Worm (Caenorhabditis elegans) whole organism, young adult: ENCODE measurements around the gene clec-63.

ENCODE experiments used
- B0035.1 ChIP-seq: sonication (generic microtip); optimal IDR thresholded peaks from 2 replicates; lab custom pipeline; 2016; ENCODE audit warnings: missing genetic modification characterization, mild to moderate bottlenecking, missing compliant biosample characterization, missing genotype, missing genetic modification reagents
- B0261.1 ChIP-seq: sonication (generic microtip); optimal IDR thresholded peaks from 2 replicates; lab custom pipeline; 2016; ENCODE audit warnings: mild to moderate bottlenecking, missing genetic modification characterization, moderate library complexity, missing compliant biosample characterization
- B0336.3 ChIP-seq: fragments of 200-800 bp; sonication (Bioruptor generic); IDR thresholded peaks from 2 replicates; pipeline ENCODE4 v1.3.6; 2022; ENCODE audit warnings: missing genetic modification characterization, missing compliant biosample characterization
- F10E7.11 ChIP-seq: sonication (generic microtip); optimal IDR thresholded peaks from 2 replicates; lab custom pipeline; 2017; ENCODE audit warnings: mild to moderate bottlenecking, missing genetic modification characterization, moderate library complexity, missing compliant biosample characterization
- F23B12.7 ChIP-seq: sonication (generic microtip); optimal IDR thresholded peaks from 2 replicates; lab custom pipeline; 2017; ENCODE audit warnings: missing genetic modification characterization, mild to moderate bottlenecking, missing compliant biosample characterization, antibody characterized with exemption, moderate library complexity; ENCODE audit not compliant: insufficient read depth
- F33H1.4 ChIP-seq: fragments of 200-800 bp; sonication (Bioruptor generic); IDR thresholded peaks from 2 replicates; pipeline ENCODE4 v1.3.6; 2022; ENCODE audit warnings: missing genetic modification reagents, missing genetic modification characterization, missing compliant biosample characterization
- F52B5.7 ChIP-seq: sonication (generic microtip); optimal IDR thresholded peaks from 2 replicates; lab custom pipeline; 2016; ENCODE audit warnings: mild to moderate bottlenecking, missing genetic modification characterization, missing compliant biosample characterization
- K12H6.12 ChIP-seq: fragments of 200-800 bp; sonication (Bioruptor generic); optimal IDR thresholded peaks from 2 replicates; lab custom pipeline; 2018; ENCODE audit warnings: mild to moderate bottlenecking, missing genetic modification characterization, missing compliant biosample characterization
- T07F8.4 ChIP-seq: sonication (generic microtip); optimal IDR thresholded peaks from 2 replicates; lab custom pipeline; 2016; ENCODE audit warnings: mild to moderate bottlenecking, missing genetic modification characterization, moderate library complexity, missing compliant biosample characterization
- Y67H2A.10 ChIP-seq: fragments of 200-800 bp; sonication (Bioruptor generic); conservative IDR thresholded peaks from 2 replicates; pipeline ENCODE4 v1.3.6; 2022; ENCODE audit warnings: missing genetic modification reagents, missing genetic modification characterization, missing compliant biosample characterization
- ama-1 ChIP-seq, 3 experiments: fragments of 150-350 bp in 1 of 3; sonication (generic microtip) in 2 of 3; optimal IDR thresholded peaks; 2 replicates each; lab custom pipeline; 2014 to 2018; ENCODE audit warnings: missing biosample characterization in 2 of 3, missing genetic modification characterization in 2 of 3, missing genetic modification reagents in 2 of 3
- atf-7 ChIP-seq: sonication (generic microtip); optimal IDR thresholded peaks from 2 replicates; lab custom pipeline; 2017; ENCODE audit warnings: mild to moderate bottlenecking, missing genetic modification characterization, missing compliant biosample characterization
- athp-1 ChIP-seq: sonication (generic microtip); optimal IDR thresholded peaks from 2 replicates; lab custom pipeline; 2017; ENCODE audit warnings: mild to moderate bottlenecking, missing genetic modification characterization, missing compliant biosample characterization
- attf-6 ChIP-seq: fragments of 200-800 bp; sonication (Bioruptor generic); IDR thresholded peaks from 2 replicates; pipeline ENCODE4 v1.3.6; 2022; ENCODE audit warnings: missing genetic modification reagents, missing genetic modification characterization, missing compliant biosample characterization
- bed-1 ChIP-seq: fragments of 200-800 bp; sonication (Bioruptor generic); IDR thresholded peaks from 2 replicates; pipeline ENCODE4 v1.3.6; 2022; ENCODE audit warnings: missing genetic modification reagents, missing genetic modification characterization, missing compliant biosample characterization
- ceh-100 ChIP-seq: fragments of 200-800 bp; sonication (Bioruptor generic); IDR thresholded peaks from 2 replicates; pipeline ENCODE4 v1.3.6; 2022; ENCODE audit warnings: missing genetic modification reagents, missing genetic modification characterization, missing compliant biosample characterization
- ceh-40 ChIP-seq: fragments of 200-800 bp; sonication (Bioruptor generic); IDR thresholded peaks from 2 replicates; pipeline ENCODE4 v1.3.6; 2022; ENCODE audit warnings: missing genetic modification characterization, missing compliant biosample characterization
- dox-1 ChIP-seq: fragments of 200-800 bp; sonication (Bioruptor generic); IDR thresholded peaks from 2 replicates; pipeline ENCODE4 v1.3.6; 2022; ENCODE audit warnings: missing genetic modification reagents, missing genetic modification characterization, missing compliant biosample characterization
- dpff-1 ChIP-seq: sonication (generic microtip); optimal IDR thresholded peaks from 2 replicates; lab custom pipeline; 2017; ENCODE audit warnings: mild to moderate bottlenecking, missing genetic modification characterization, missing compliant biosample characterization
- egrh-3 ChIP-seq: fragments of 200-800 bp; sonication (Bioruptor generic); IDR thresholded peaks from 2 replicates; pipeline ENCODE4 v1.3.6; 2022; ENCODE audit warnings: missing genetic modification reagents, missing genetic modification characterization, missing compliant biosample characterization
- ekl-4 ChIP-seq: fragments of 200-800 bp; sonication (Bioruptor generic); IDR thresholded peaks from 2 replicates; pipeline ENCODE4 v1.3.6; 2022; ENCODE audit warnings: missing genetic modification reagents, missing genetic modification characterization, missing compliant biosample characterization
- gei-17 ChIP-seq: fragments of 200-800 bp; sonication (Bioruptor generic); optimal IDR thresholded peaks from 2 replicates; lab custom pipeline; 2018; ENCODE audit warnings: mild to moderate bottlenecking, missing genetic modification characterization, missing compliant biosample characterization
- hlh-26 ChIP-seq: fragments of 200-800 bp; sonication (Bioruptor generic); conservative IDR thresholded peaks from 2 replicates; pipeline ENCODE4 v1.3.6; 2022; ENCODE audit warnings: missing genetic modification reagents, missing genetic modification characterization, missing compliant biosample characterization
- hmg-1.2 ChIP-seq: fragments of 200-800 bp; sonication (Bioruptor generic); IDR thresholded peaks from 2 replicates; pipeline ENCODE4 v1.3.6; 2022; ENCODE audit warnings: missing genetic modification reagents, missing genetic modification characterization, missing compliant biosample characterization
- hmg-20 ChIP-seq: fragments of 200-800 bp; sonication (Bioruptor generic); IDR thresholded peaks from 2 replicates; pipeline ENCODE4 v1.3.6; 2022; ENCODE audit warnings: missing genetic modification reagents, missing genetic modification characterization, missing compliant biosample characterization
- lag-1 ChIP-seq: fragments of 200-800 bp; sonication (Bioruptor generic); IDR thresholded peaks from 2 replicates; pipeline ENCODE4 v1.3.6; 2022; ENCODE audit warnings: missing genetic modification reagents, missing genetic modification characterization, missing compliant biosample characterization
- let-526 ChIP-seq: fragments of 200-800 bp; sonication (Bioruptor generic); IDR thresholded peaks from 2 replicates; pipeline ENCODE4 v1.3.6; 2022; ENCODE audit warnings: missing genetic modification reagents, missing genetic modification characterization, missing compliant biosample characterization
- lin-35 ChIP-seq, 3 experiments: fragments of 150-350 bp in 2 of 3; sonication (generic microtip) in 1 of 3; optimal IDR thresholded peaks; 2 replicates each; lab custom pipeline; 2014 to 2018; ENCODE audit warnings: missing biosample characterization in 3 of 3, missing genetic modification characterization in 3 of 3, missing genetic modification reagents in 3 of 3
- madf-10 ChIP-seq: sonication (generic microtip); optimal IDR thresholded peaks from 2 replicates; lab custom pipeline; 2016; ENCODE audit warnings: mild to moderate bottlenecking, missing genetic modification characterization, missing compliant biosample characterization
- nfya-1 ChIP-seq: sonication (generic microtip); optimal IDR thresholded peaks from 2 replicates; lab custom pipeline; 2017; ENCODE audit warnings: antibody characterized with exemption, missing compliant biosample characterization, missing genetic modification characterization, borderline replicate concordance; ENCODE audit not compliant: insufficient read depth
- nfya-2 ChIP-seq: fragments of 200-800 bp; sonication (Bioruptor generic); IDR thresholded peaks from 2 replicates; pipeline ENCODE4 v1.3.6; 2022; ENCODE audit warnings: missing genetic modification reagents, missing genetic modification characterization, missing compliant biosample characterization
- nfyb-1 ChIP-seq: fragments of 200-800 bp; sonication (Bioruptor generic); IDR thresholded peaks from 2 replicates; pipeline ENCODE4 v1.3.6; 2022; ENCODE audit warnings: missing genetic modification reagents, missing genetic modification characterization, missing compliant biosample characterization
- nhr-27 ChIP-seq: fragments of 200-800 bp; sonication (Bioruptor generic); optimal IDR thresholded peaks from 2 replicates; lab custom pipeline; 2018; ENCODE audit warnings: mild to moderate bottlenecking, missing genetic modification characterization, moderate library complexity, missing compliant biosample characterization
- pha-4 ChIP-seq: fragments of 150-350 bp; sonication (generic microtip); optimal IDR thresholded peaks from 2 replicates; lab custom pipeline; 2014; ENCODE audit warnings: missing biosample characterization, missing genetic modification reagents, missing genetic modification characterization
- rcor-1 ChIP-seq: fragments of 200-800 bp; sonication (Bioruptor generic); IDR thresholded peaks from 2 replicates; pipeline ENCODE4 v1.3.6; 2022; ENCODE audit warnings: missing genetic modification reagents, missing genetic modification characterization, missing compliant biosample characterization
- rec-8 ChIP-seq, 2 experiments: sonication (generic microtip); optimal IDR thresholded peaks; 2 replicates each; lab custom pipeline; 2016; ENCODE audit warnings: mild to moderate bottlenecking in 2 of 2, missing genetic modification characterization in 2 of 2, missing genetic modification reagents in 2 of 2, missing genotype in 2 of 2, missing biosample characterization in 1 of 2, missing compliant biosample characterization in 1 of 2, moderate library complexity in 1 of 2
- repo-1 ChIP-seq: sonication (generic microtip); optimal IDR thresholded peaks from 2 replicates; lab custom pipeline; 2017; ENCODE audit warnings: mild to moderate bottlenecking, missing genetic modification characterization, missing compliant biosample characterization
- sea-2 ChIP-seq: fragments of 200-800 bp; sonication (Bioruptor generic); IDR thresholded peaks from 2 replicates; pipeline ENCODE4 v1.3.6; 2022; ENCODE audit warnings: missing genetic modification characterization, missing compliant biosample characterization
- snpc-4 ChIP-seq, 5 experiments: fragments of 150-350 bp in 1 of 5; sonication (generic microtip) in 4 of 5; optimal IDR thresholded peaks; 2 replicates each; lab custom pipeline; 2014 to 2018; ENCODE audit warnings: missing genetic modification characterization in 5 of 5, missing biosample characterization in 3 of 5, antibody characterized with exemption in 2 of 5, mild to moderate bottlenecking in 2 of 5, missing compliant biosample characterization in 2 of 5, missing genotype in 2 of 5, moderate library complexity in 2 of 5, missing genetic modification reagents in 1 of 5
- somi-1 ChIP-seq: fragments of 200-800 bp; sonication (Bioruptor generic); optimal IDR thresholded peaks from 2 replicates; lab custom pipeline; 2018; ENCODE audit warnings: mild to moderate bottlenecking, missing genetic modification characterization, missing compliant biosample characterization
- tbx-9 ChIP-seq: sonication (generic microtip); optimal IDR thresholded peaks from 2 replicates; lab custom pipeline; 2016; ENCODE audit warnings: borderline replicate concordance, missing genetic modification characterization, inconsistent platforms, missing compliant biosample characterization
- unc-130 ChIP-seq: sonication (generic microtip); optimal IDR thresholded peaks from 2 replicates; lab custom pipeline; 2016; ENCODE audit warnings: missing genetic modification reagents, missing genetic modification characterization, missing compliant biosample characterization
- unc-62 ChIP-seq: fragments of 150-350 bp; optimal IDR thresholded peaks from 2 replicates; lab custom pipeline; 2014; ENCODE audit warnings: missing biosample characterization, missing genetic modification reagents, missing genetic modification characterization
- ztf-18 ChIP-seq: sonication (generic microtip); optimal IDR thresholded peaks from 2 replicates; lab custom pipeline; 2016; ENCODE audit warnings: missing genotype, mild to moderate bottlenecking, missing genetic modification characterization, missing compliant biosample characterization
- ztf-6 ChIP-seq: fragments of 200-800 bp; sonication (Bioruptor generic); IDR thresholded peaks from 2 replicates; pipeline ENCODE4 v1.3.6; 2022; ENCODE audit warnings: missing genetic modification reagents, missing genetic modification characterization, missing compliant biosample characterization

The clec-63 gene

ce11 chrII:12939801-12940200 lies 44.4 kb downstream of the clec-63 start, which contains the start of gene arrd-10:
TSS of gene arrd-10 (plus strand) at chrII:12940101.
- TF ChIP-seq B0261.1 (tag; lab: Kevin White, UChicago) (no peak), F23B12.7 (tag; lab: Kevin White, UChicago) (no peak), unc-130 (GFP tag; lab: Kevin White, UChicago) (no peak), K12H6.12 (tag; lab: Kevin White, UChicago) (no peak), gei-17 (GFP tag; lab: Kevin White, UChicago) (no peak), bed-1 (GFP tag; lab: Robert Waterston, UW) (no peak), hmg-20 (no peak), T07F8.4 (tag; lab: Kevin White, UChicago) (no peak), nfya-2 (GFP tag; lab: Robert Waterston, UW) (no peak), B0336.3 (no peak), rcor-1 (GFP tag; lab: Robert Waterston, UW) (no peak), ztf-6 (no peak), lag-1 (no peak), let-526 (GFP tag; lab: Robert Waterston, UW) (no peak), egrh-3 (GFP tag; lab: Robert Waterston, UW) (no peak), ztf-18 (tag; lab: Kevin White, UChicago) (no peak)
- TF ChIP-seq, all 124 proteins: peak for 0

- TF ChIP-seq hlh-26 (GFP tag; lab: Robert Waterston, UW) (no peak), B0035.1 (no peak), snpc-4 (GFP tag; optimal IDR thresholded peaks at IDR 0.05; lab: Kevin White, UChicago) (no peak), snpc-4 (tag; optimal IDR thresholded peaks at IDR 0.05; lab: Kevin White, UChicago) (no peak), F10E7.11 (tag; lab: Kevin White, UChicago) (no peak), dpff-1 (tag; lab: Kevin White, UChicago) (no peak), ama-1 (optimal IDR thresholded peaks at IDR 0.05; lab: Kevin White, UChicago) (no peak), ama-1 (GFP tag; optimal IDR thresholded peaks at IDR 0.05; lab: Kevin White, UChicago) (no peak), pha-4 (no peak), rcor-1 (GFP tag; lab: Robert Waterston, UW) (no peak), F23B12.7 (tag; lab: Kevin White, UChicago) (no peak), repo-1 (tag; lab: Kevin White, UChicago) (no peak), nfyb-1 (no peak), nhr-27 (tag; lab: Kevin White, UChicago) (no peak), dox-1 (no peak), lin-35 (GFP tag; optimal IDR thresholded peaks at IDR 0.05; lab: Kevin White, UChicago) (no peak), rec-8 (tag; optimal IDR thresholded peaks at IDR 0.05; lab: Kevin White, UChicago) (no peak), attf-6 (no peak), ekl-4 (GFP tag; lab: Robert Waterston, UW) (no peak)
- TF ChIP-seq, all 124 proteins: peak for 0
Observed at ce11 chrII:12942496-12942895, 47.1 kb downstream of the clec-63 start.

- TF ChIP-seq madf-10 (tag; lab: Kevin White, UChicago) (peak; percentile 91), atf-7 (tag; lab: Kevin White, UChicago) (peak; percentile 93), nfya-1 (tag; lab: Kevin White, UChicago) (no peak), hlh-26 (GFP tag; lab: Robert Waterston, UW) (0 out of 2 replicates have a peak, but pooled peaks have one; percentile 72), somi-1 (GFP tag; lab: Kevin White, UChicago) (peak; percentile 93), lin-35 (GFP tag; optimal IDR thresholded peaks at IDR 0.05; lab: Kevin White, UChicago) (peak in 2 of 3 experiments; percentile 63 to 79), unc-62 (GFP tag; lab: Kevin White, UChicago) (peak; percentile 5), F33H1.4 (GFP tag; lab: Robert Waterston, UW) (peak; percentile 86), tbx-9 (tag; lab: Kevin White, UChicago) (peak; percentile 76), athp-1 (peak; percentile 94), F52B5.7 (tag; lab: Kevin White, UChicago) (peak; percentile 99), ceh-100 (GFP tag; lab: Robert Waterston, UW) (peak; percentile 83), ceh-40 (GFP tag; lab: Robert Waterston, UW) (0 out of 2 replicates have a peak, but pooled peaks have one; percentile 80), sea-2 (GFP tag; lab: Robert Waterston, UW) (peak; percentile 84; the same call in 1 of the 2 replicates), Y67H2A.10 (peak; percentile 56; the same call in 1 of the 2 replicates), hmg-1.2 (GFP tag; lab: Robert Waterston, UW) (peak; percentile 99)
Observed at ce11 chrII:12944587-12945126, 49.2 kb downstream of the clec-63 start.
